Worm (Caenorhabditis elegans) whole organism, late embryonic: ENCODE results near the gene Y57G11C.14.

ENCODE experiments used
- Y22D7AL.16 ChIP-seq: sonication (generic microtip); optimal IDR thresholded peaks from 2 replicates; lab custom pipeline; 2016; ENCODE audit warnings: missing genetic modification characterization, missing compliant biosample characterization
- ama-1 ChIP-seq: fragments of 150-350 bp; optimal IDR thresholded peaks from 2 replicates; lab custom pipeline; 2014
- ceh-22 ChIP-seq: sonication (generic microtip); optimal IDR thresholded peaks from 2 replicates; lab custom pipeline; 2017; ENCODE audit warnings: missing biosample characterization, missing genetic modification characterization
- ceh-24 ChIP-seq: sonication (generic microtip); optimal IDR thresholded peaks from 2 replicates; lab custom pipeline; 2016; ENCODE audit warnings: mild to moderate bottlenecking, missing genetic modification characterization, missing compliant biosample characterization
- ceh-31 ChIP-seq: sonication (generic microtip); optimal IDR thresholded peaks from 2 replicates; lab custom pipeline; 2016; ENCODE audit warnings: missing genetic modification characterization, missing compliant biosample characterization
- che-1 ChIP-seq: sonication (generic microtip); optimal IDR thresholded peaks from 2 replicates; lab custom pipeline; 2016; ENCODE audit warnings: mild to moderate bottlenecking, missing genetic modification characterization, missing compliant biosample characterization
- hlh-30 ChIP-seq: sonication (generic microtip); optimal IDR thresholded peaks from 2 replicates; lab custom pipeline; 2017; ENCODE audit warnings: antibody characterized with exemption, missing genetic modification characterization, missing compliant biosample characterization; ENCODE audit not compliant: insufficient read depth
- nfya-1 ChIP-seq: sonication (generic microtip); optimal IDR thresholded peaks from 2 replicates; lab custom pipeline; 2017; ENCODE audit warnings: missing genetic modification characterization, mild to moderate bottlenecking, missing compliant biosample characterization, antibody characterized with exemption, moderate library complexity
- pha-4 ChIP-seq: fragments of 150-350 bp; optimal IDR thresholded peaks from 2 replicates; lab custom pipeline; 2018; ENCODE audit warnings: missing biosample characterization, missing genetic modification reagents, missing genetic modification characterization
- pqm-1 ChIP-seq: sonication (generic microtip); optimal IDR thresholded peaks from 2 replicates; lab custom pipeline; 2016; ENCODE audit warnings: missing genetic modification characterization, missing compliant biosample characterization
- tbx-7 ChIP-seq: sonication (generic microtip); optimal IDR thresholded peaks from 2 replicates; lab custom pipeline; 2016; ENCODE audit warnings: missing genotype, missing genetic modification characterization, missing compliant biosample characterization

ce11 chrIV:14795918-14796488, 3.1 kb upstream of the Y57G11C.14 start, which contains the start of gene coq-3:
- TF ChIP-seq hlh-30 (no peak), tbx-7 (no peak), ceh-31 (tag; lab: Kevin White, UChicago) (no peak), ceh-24 (tag; lab: Kevin White, UChicago) (no peak), nfya-1 (tag; lab: Kevin White, UChicago) (no peak), ama-1 (lab: Kevin White, UChicago) (no peak), che-1 (tag; lab: Kevin White, UChicago) (no peak), pqm-1 (no peak), ceh-22 (no peak), Y22D7AL.16 (tag; lab: Kevin White, UChicago) (no peak), pha-4 (tag; lab: Kevin White, UChicago) (no peak)
